Worm (Caenorhabditis elegans) whole organism, L4 larva: Measurements from ENCODE around the gene taf-13.

ENCODE experiments used
- aly-2 ChIP-seq: sonication (generic microtip); optimal IDR thresholded peaks from 2 replicates; lab custom pipeline; 2018; ENCODE audit warnings: missing biosample characterization, missing genetic modification characterization
- hlh-30 ChIP-seq: sonication (generic microtip); optimal IDR thresholded peaks from 2 replicates; lab custom pipeline; 2017; ENCODE audit warnings: antibody characterized with exemption, mild to moderate bottlenecking, missing genetic modification characterization, missing compliant biosample characterization; ENCODE audit not compliant: insufficient read depth
- lin-15B ChIP-seq: fragments of 150-350 bp; sonication (generic microtip); optimal IDR thresholded peaks from 3 replicates; lab custom pipeline; 2014; ENCODE audit warnings: missing biosample characterization, missing genetic modification characterization
- lsy-2 ChIP-seq, 2 experiments: fragments of 150-350 bp in 1 of 2; sonication (generic microtip) in 1 of 2; optimal IDR thresholded peaks; 2 replicates each; lab custom pipeline; 2014 to 2017; ENCODE audit warnings: missing biosample characterization in 2 of 2, missing genetic modification characterization in 2 of 2
- mes-2 ChIP-seq: sonication (generic microtip); optimal IDR thresholded peaks from 2 replicates; lab custom pipeline; 2016; ENCODE audit warnings: missing genotype, mild to moderate bottlenecking, missing genetic modification characterization, missing compliant biosample characterization; ENCODE audit not compliant: poor library complexity, severe bottlenecking
- ztf-11 ChIP-seq: fragments of 150-350 bp; optimal IDR thresholded peaks from 2 replicates; lab custom pipeline; 2014; ENCODE audit warnings: missing biosample characterization, missing genetic modification characterization

- TF ChIP-seq ztf-11 (no peak), hlh-30 (tag; lab: Kevin White, UChicago) (peak; percentile 94), aly-2 (tag; lab: Kevin White, UChicago) (no peak), lin-15B (no peak), mes-2 (tag; lab: Kevin White, UChicago) (no peak), lsy-2 (tag; optimal IDR thresholded peaks at IDR 0.05; lab: Kevin White, UChicago) (peak in 1 of 2 experiments; percentile 57)
Observed at ce11 chrII:10557206-10557574, 48.2 kb downstream of the taf-13 start.
